Fruit fly (Drosophila melanogaster) whole organism, pupa: ENCODE measurements around the gene Art1.

Experiments used
- CG12605 ChIP-seq: fragments of 200-800 bp; sonication (Bioruptor generic); IDR thresholded peaks from 2 replicates; pipeline ENCODE4 v1.3.6; 2022; ENCODE audit warnings: missing biosample characterization, missing genetic modification characterization
- CG32121 ChIP-seq: fragments of 200-800 bp; sonication (Bioruptor generic); IDR thresholded peaks from 2 replicates; pipeline ENCODE4 v1.3.6; 2022; ENCODE audit warnings: missing biosample characterization, missing genetic modification characterization
- CG4496 ChIP-seq: fragments of 200-800 bp; sonication (Bioruptor generic); IDR thresholded peaks from 3 replicates; pipeline ENCODE4 v1.3.6; 2022; ENCODE audit warnings: missing biosample characterization, missing genetic modification characterization
- CG8159 ChIP-seq: fragments of 200-800 bp; sonication (Bioruptor generic); optimal IDR thresholded peaks from 3 replicates; lab custom pipeline; 2018; ENCODE audit warnings: missing biosample characterization, mild to moderate bottlenecking, missing genetic modification characterization, moderate library complexity
- CG9948 ChIP-seq: fragments of 200-800 bp; sonication (Bioruptor generic); optimal IDR thresholded peaks from 2 replicates; lab custom pipeline; 2018; ENCODE audit warnings: missing biosample characterization, mild to moderate bottlenecking, missing genetic modification characterization, moderate library complexity
- D1 ChIP-seq: fragments of 200-800 bp; sonication (Bioruptor generic); optimal IDR thresholded peaks from 2 replicates; lab custom pipeline; 2018; ENCODE audit warnings: missing biosample characterization, mild to moderate bottlenecking, missing genetic modification characterization, moderate library complexity
- EcR ChIP-seq: fragments of 200-800 bp; sonication (Bioruptor generic); optimal IDR thresholded peaks from 3 replicates; lab custom pipeline; 2019; ENCODE audit warnings: missing biosample characterization, missing genetic modification characterization, mild to moderate bottlenecking, moderate library complexity, missing genetic modification reagents
- Ets98B ChIP-seq: fragments of 200-800 bp; sonication (Bioruptor generic); IDR thresholded peaks from 2 replicates; pipeline ENCODE4 v1.3.6; 2022; ENCODE audit warnings: missing biosample characterization, missing genetic modification characterization
- Pif1A ChIP-seq: fragments of 200-800 bp; sonication (Bioruptor generic); optimal IDR thresholded peaks from 3 replicates; lab custom pipeline; 2016; ENCODE audit warnings: missing biosample characterization, missing genetic modification characterization
- Pif1B ChIP-seq: fragments of 200-800 bp; sonication (Bioruptor generic); optimal IDR thresholded peaks from 3 replicates; lab custom pipeline; 2016; ENCODE audit warnings: missing biosample characterization, missing genetic modification characterization
- Snoo ChIP-seq: fragments of 200-800 bp; sonication (Bioruptor generic); optimal IDR thresholded peaks from 3 replicates; lab custom pipeline; 2017; ENCODE audit warnings: missing biosample characterization, mild to moderate bottlenecking, missing genetic modification characterization, inconsistent platforms

dm6 chr3R:10788186-10788585 lies at the start of gene Art1, which contains the start of gene Mcm5:
- TF ChIP-seq Pif1B: no peak
- TF ChIP-seq CG12605 (GFP tag; lab: Robert Waterston, UW): no peak
- no peak for TF ChIP-seq Pif1A (GFP tag; lab: Kevin White, UChicago)
- TF ChIP-seq Ets98B (GFP tag; lab: Robert Waterston, UW): no peak
- no peak for TF ChIP-seq EcR (GFP tag; lab: Kevin White, UChicago)
- TF ChIP-seq CG4496 (GFP tag; lab: Robert Waterston, UW): no peak
- TF ChIP-seq CG9948 (tag; lab: Kevin White, UChicago): no peak
- no peak for TF ChIP-seq CG32121 (GFP tag; lab: Robert Waterston, UW)
- no peak for TF ChIP-seq D1
- no peak for TF ChIP-seq Snoo (tag; lab: Kevin White, UChicago)
- no peak for TF ChIP-seq CG8159 (tag; lab: Kevin White, UChicago)
